Worm (Caenorhabditis elegans): ENCODE data around the gene lipl-6.

Gene lipl-6

ce11 chrV:6917280-6917679 lies 16.8 kb downstream of the lipl-6 start:
- TF ChIP-seq unc-62 (GFP tag; optimal IDR thresholded peaks at IDR 0.05), result no peak

ce11 chrV:6906435-6906834 lies 27.7 kb downstream of the lipl-6 start:
- TF ChIP-seq unc-62 (GFP tag; optimal IDR thresholded peaks at IDR 0.05), result no peak

ce11 chrV:6901943-6902549 lies 32.1 kb downstream of the lipl-6 start:
- no peak for TF ChIP-seq unc-62 (GFP tag; optimal IDR thresholded peaks at IDR 0.05)

- TF ChIP-seq unc-62 (GFP tag; optimal IDR thresholded peaks at IDR 0.05), result no peak
Measured at ce11 chrV:6900814-6901592, 33.1 kb downstream of the lipl-6 start.

- no peak for TF ChIP-seq unc-62 (GFP tag; optimal IDR thresholded peaks at IDR 0.05)
Measured at ce11 chrV:6900173-6900638, 33.9 kb downstream of the lipl-6 start, which contains the start of gene odc-1. Gene odc-1 (minus strand): TSS chrV:6900223.

- TF ChIP-seq unc-62 (GFP tag; optimal IDR thresholded peaks at IDR 0.05), result no peak
Measured at ce11 chrV:6896700-6897099, 37.4 kb downstream of the lipl-6 start, which contains the start of gene K11C4.1. Gene K11C4.1 (plus strand): TSS chrV:6897000.

- TF ChIP-seq unc-62 (GFP tag; optimal IDR thresholded peaks at IDR 0.05), result no peak
Measured at ce11 chrV:6894778-6895177, 39.3 kb downstream of the lipl-6 start, which contains the start of gene K11C4.2. Gene K11C4.2 (plus strand): TSS chrV:6895078.

ce11 chrV:6893681-6894080 lies 40.4 kb downstream of the lipl-6 start:
- TF ChIP-seq unc-62 (GFP tag; optimal IDR thresholded peaks at IDR 0.05), result no peak

ce11 chrV:6888828-6889227 lies 45.3 kb downstream of the lipl-6 start:
- TF ChIP-seq unc-62 (GFP tag; optimal IDR thresholded peaks at IDR 0.05), result no peak

ce11 chrV:6885070-6885469 lies 49.0 kb downstream of the lipl-6 start:
- no peak for TF ChIP-seq unc-62 (GFP tag; optimal IDR thresholded peaks at IDR 0.05)

ce11 chrV:6882452-6882939 lies 51.6 kb downstream of the lipl-6 start:
- TF ChIP-seq unc-62 (GFP tag; optimal IDR thresholded peaks at IDR 0.05), result no peak

ce11 chrV:6881735-6882134 lies 52.4 kb downstream of the lipl-6 start:
- TF ChIP-seq unc-62 (GFP tag; optimal IDR thresholded peaks at IDR 0.05), result no peak
